Worm (Caenorhabditis elegans) whole organism, young adult: ENCODE measurements around the gene srm-4.

Source experiments
- B0035.1 ChIP-seq: sonication (generic microtip); optimal IDR thresholded peaks from 2 replicates; lab custom pipeline; 2016; ENCODE audit warnings: missing genetic modification characterization, mild to moderate bottlenecking, missing compliant biosample characterization, missing genotype, missing genetic modification reagents
- F23B12.7 ChIP-seq: sonication (generic microtip); optimal IDR thresholded peaks from 2 replicates; lab custom pipeline; 2017; ENCODE audit warnings: missing genetic modification characterization, mild to moderate bottlenecking, missing compliant biosample characterization, antibody characterized with exemption, moderate library complexity; ENCODE audit not compliant: insufficient read depth
- F55B11.4 ChIP-seq: sonication (generic microtip); optimal IDR thresholded peaks from 2 replicates; lab custom pipeline; 2016; ENCODE audit warnings: missing compliant biosample characterization, missing genetic modification characterization, borderline replicate concordance; ENCODE audit not compliant: insufficient read depth
- K12H6.12 ChIP-seq: fragments of 200-800 bp; sonication (Bioruptor generic); optimal IDR thresholded peaks from 2 replicates; lab custom pipeline; 2018; ENCODE audit warnings: mild to moderate bottlenecking, missing genetic modification characterization, missing compliant biosample characterization
- T26A5.8 ChIP-seq: sonication (generic microtip); optimal IDR thresholded peaks from 2 replicates; lab custom pipeline; 2016; ENCODE audit warnings: missing genetic modification characterization, missing compliant biosample characterization
- Y67H2A.10 ChIP-seq: fragments of 200-800 bp; sonication (Bioruptor generic); conservative IDR thresholded peaks from 2 replicates; pipeline ENCODE4 v1.3.6; 2022; ENCODE audit warnings: missing genetic modification reagents, missing genetic modification characterization, missing compliant biosample characterization
- ZK185.1 ChIP-seq: sonication (generic microtip); optimal IDR thresholded peaks from 2 replicates; lab custom pipeline; 2016; ENCODE audit warnings: mild to moderate bottlenecking, missing genetic modification characterization, missing compliant biosample characterization; ENCODE audit not compliant: poor library complexity, severe bottlenecking
- akir-1 ChIP-seq: fragments of 200-800 bp; sonication (Bioruptor generic); optimal IDR thresholded peaks from 2 replicates; lab custom pipeline; 2018; ENCODE audit warnings: mild to moderate bottlenecking, missing genetic modification characterization, moderate library complexity, missing compliant biosample characterization
- ama-1 ChIP-seq, 3 experiments: fragments of 150-350 bp in 1 of 3; sonication (generic microtip) in 2 of 3; optimal IDR thresholded peaks; 2 replicates each; lab custom pipeline; 2014 to 2018; ENCODE audit warnings: missing biosample characterization in 2 of 3, missing genetic modification characterization in 2 of 3, missing genetic modification reagents in 2 of 3
- aptf-2 ChIP-seq: fragments of 200-800 bp; sonication (Bioruptor generic); conservative IDR thresholded peaks from 2 replicates; pipeline ENCODE4 v1.3.6; 2022; ENCODE audit warnings: missing genetic modification reagents, missing genetic modification characterization, missing compliant biosample characterization
- aptf-3 ChIP-seq: fragments of 200-800 bp; sonication (Bioruptor generic); IDR thresholded peaks from 2 replicates; pipeline ENCODE4 v1.3.6; 2022; ENCODE audit warnings: missing genetic modification characterization, missing compliant biosample characterization
- bed-2 ChIP-seq: fragments of 200-800 bp; sonication (Bioruptor generic); IDR thresholded peaks from 2 replicates; pipeline ENCODE4 v1.3.6; 2022; ENCODE audit warnings: missing genetic modification reagents, missing genetic modification characterization, missing compliant biosample characterization
- ccch-3 ChIP-seq: fragments of 200-800 bp; sonication (Bioruptor generic); optimal IDR thresholded peaks from 2 replicates; lab custom pipeline; 2018; ENCODE audit warnings: mild to moderate bottlenecking, missing genetic modification characterization, missing compliant biosample characterization
- ceh-100 ChIP-seq: fragments of 200-800 bp; sonication (Bioruptor generic); IDR thresholded peaks from 2 replicates; pipeline ENCODE4 v1.3.6; 2022; ENCODE audit warnings: missing genetic modification reagents, missing genetic modification characterization, missing compliant biosample characterization
- ceh-27 ChIP-seq: fragments of 200-800 bp; sonication (Bioruptor generic); optimal IDR thresholded peaks from 2 replicates; lab custom pipeline; 2018; ENCODE audit warnings: mild to moderate bottlenecking, missing genetic modification characterization, moderate library complexity, missing compliant biosample characterization
- ceh-40 ChIP-seq: fragments of 200-800 bp; sonication (Bioruptor generic); IDR thresholded peaks from 2 replicates; pipeline ENCODE4 v1.3.6; 2022; ENCODE audit warnings: missing genetic modification characterization, missing compliant biosample characterization
- ceh-58 ChIP-seq: fragments of 200-800 bp; sonication (Bioruptor generic); IDR thresholded peaks from 2 replicates; pipeline ENCODE4 v1.3.6; 2022; ENCODE audit warnings: missing genetic modification characterization, missing compliant biosample characterization
- ceh-79 ChIP-seq: sonication (generic microtip); optimal IDR thresholded peaks from 2 replicates; lab custom pipeline; 2017; ENCODE audit warnings: mild to moderate bottlenecking, missing genetic modification characterization, missing compliant biosample characterization
- chd-7 ChIP-seq: sonication (generic microtip); optimal IDR thresholded peaks from 2 replicates; lab custom pipeline; 2016; ENCODE audit warnings: mild to moderate bottlenecking, missing genetic modification characterization, moderate library complexity, missing compliant biosample characterization
- die-1 ChIP-seq: sonication (generic microtip); optimal IDR thresholded peaks from 2 replicates; lab custom pipeline; 2016; ENCODE audit warnings: missing genotype, mild to moderate bottlenecking, missing genetic modification characterization, missing compliant biosample characterization
- dox-1 ChIP-seq: fragments of 200-800 bp; sonication (Bioruptor generic); IDR thresholded peaks from 2 replicates; pipeline ENCODE4 v1.3.6; 2022; ENCODE audit warnings: missing genetic modification reagents, missing genetic modification characterization, missing compliant biosample characterization
- dpl-1 ChIP-seq: fragments of 150-350 bp; optimal IDR thresholded peaks from 2 replicates; lab custom pipeline; 2014; ENCODE audit warnings: missing biosample characterization, missing genetic modification reagents, missing genetic modification characterization
- efl-1 ChIP-seq: fragments of 150-350 bp; optimal IDR thresholded peaks from 2 replicates; lab custom pipeline; 2014; ENCODE audit warnings: missing biosample characterization, missing genetic modification reagents, missing genetic modification characterization
- egl-44 ChIP-seq: fragments of 200-800 bp; sonication (Bioruptor generic); IDR thresholded peaks from 2 replicates; pipeline ENCODE4 v1.3.6; 2022; ENCODE audit warnings: missing genetic modification reagents, missing genetic modification characterization, missing compliant biosample characterization
- egrh-3 ChIP-seq: fragments of 200-800 bp; sonication (Bioruptor generic); IDR thresholded peaks from 2 replicates; pipeline ENCODE4 v1.3.6; 2022; ENCODE audit warnings: missing genetic modification reagents, missing genetic modification characterization, missing compliant biosample characterization
- ekl-4 ChIP-seq: fragments of 200-800 bp; sonication (Bioruptor generic); IDR thresholded peaks from 2 replicates; pipeline ENCODE4 v1.3.6; 2022; ENCODE audit warnings: missing genetic modification reagents, missing genetic modification characterization, missing compliant biosample characterization
- ets-4 ChIP-seq: fragments of 200-800 bp; sonication (Bioruptor generic); optimal IDR thresholded peaks from 2 replicates; lab custom pipeline; 2018; ENCODE audit warnings: mild to moderate bottlenecking, missing genetic modification characterization, missing compliant biosample characterization
- hmg-1.2 ChIP-seq: fragments of 200-800 bp; sonication (Bioruptor generic); IDR thresholded peaks from 2 replicates; pipeline ENCODE4 v1.3.6; 2022; ENCODE audit warnings: missing genetic modification reagents, missing genetic modification characterization, missing compliant biosample characterization
- let-526 ChIP-seq: fragments of 200-800 bp; sonication (Bioruptor generic); IDR thresholded peaks from 2 replicates; pipeline ENCODE4 v1.3.6; 2022; ENCODE audit warnings: missing genetic modification reagents, missing genetic modification characterization, missing compliant biosample characterization
- let-607 ChIP-seq, 2 experiments: fragments of 200-800 bp in 1 of 2; sonication (Bioruptor generic) in 1 of 2; sonication (generic microtip) in 1 of 2; optimal IDR thresholded peaks; 2 replicates each; lab custom pipeline; 2016 to 2018; ENCODE audit warnings: mild to moderate bottlenecking in 2 of 2, missing compliant biosample characterization in 2 of 2, missing genetic modification characterization in 2 of 2, moderate library complexity in 2 of 2, missing genotype in 1 of 2
- lin-35 ChIP-seq, 3 experiments: fragments of 150-350 bp in 2 of 3; sonication (generic microtip) in 1 of 3; optimal IDR thresholded peaks; 2 replicates each; lab custom pipeline; 2014 to 2018; ENCODE audit warnings: missing biosample characterization in 3 of 3, missing genetic modification characterization in 3 of 3, missing genetic modification reagents in 3 of 3
- lin-40 ChIP-seq: sonication (generic microtip); optimal IDR thresholded peaks from 2 replicates; lab custom pipeline; 2016; ENCODE audit warnings: missing genetic modification characterization, mild to moderate bottlenecking, missing compliant biosample characterization, missing genotype, missing genetic modification reagents
- lin-54 ChIP-seq: fragments of 200-800 bp; sonication (Bioruptor generic); optimal IDR thresholded peaks from 2 replicates; lab custom pipeline; 2018; ENCODE audit warnings: mild to moderate bottlenecking, missing genetic modification characterization, missing compliant biosample characterization
- mcd-1 ChIP-seq: fragments of 200-800 bp; sonication (Bioruptor generic); IDR thresholded peaks from 2 replicates; pipeline ENCODE4 v1.3.6; 2022; ENCODE audit warnings: missing genetic modification reagents, missing genetic modification characterization, missing compliant biosample characterization
- nfya-1 ChIP-seq: sonication (generic microtip); optimal IDR thresholded peaks from 2 replicates; lab custom pipeline; 2017; ENCODE audit warnings: antibody characterized with exemption, missing compliant biosample characterization, missing genetic modification characterization, borderline replicate concordance; ENCODE audit not compliant: insufficient read depth
- nfya-2 ChIP-seq: fragments of 200-800 bp; sonication (Bioruptor generic); IDR thresholded peaks from 2 replicates; pipeline ENCODE4 v1.3.6; 2022; ENCODE audit warnings: missing genetic modification reagents, missing genetic modification characterization, missing compliant biosample characterization
- nfyb-1 ChIP-seq: fragments of 200-800 bp; sonication (Bioruptor generic); IDR thresholded peaks from 2 replicates; pipeline ENCODE4 v1.3.6; 2022; ENCODE audit warnings: missing genetic modification reagents, missing genetic modification characterization, missing compliant biosample characterization
- nhr-120 ChIP-seq: fragments of 200-800 bp; sonication (Bioruptor generic); IDR thresholded peaks from 2 replicates; pipeline ENCODE4 v1.3.6; 2022; ENCODE audit warnings: missing genetic modification characterization, missing compliant biosample characterization
- snpc-3.4 ChIP-seq: sonication (generic microtip); optimal IDR thresholded peaks from 2 replicates; lab custom pipeline; 2017; ENCODE audit warnings: missing genetic modification characterization, mild to moderate bottlenecking, missing compliant biosample characterization, antibody characterized with exemption, moderate library complexity, missing genotype, missing genetic modification reagents
- snpc-4 ChIP-seq, 5 experiments: fragments of 150-350 bp in 1 of 5; sonication (generic microtip) in 4 of 5; optimal IDR thresholded peaks; 2 replicates each; lab custom pipeline; 2014 to 2018; ENCODE audit warnings: missing genetic modification characterization in 5 of 5, missing biosample characterization in 3 of 5, antibody characterized with exemption in 2 of 5, mild to moderate bottlenecking in 2 of 5, missing compliant biosample characterization in 2 of 5, missing genotype in 2 of 5, moderate library complexity in 2 of 5, missing genetic modification reagents in 1 of 5
- sptf-2 ChIP-seq: fragments of 200-800 bp; sonication (Bioruptor generic); optimal IDR thresholded peaks from 2 replicates; lab custom pipeline; 2018; ENCODE audit warnings: mild to moderate bottlenecking, missing genetic modification characterization, missing compliant biosample characterization
- tbp1 ChIP-seq: fragments of 200-800 bp; sonication (Bioruptor generic); optimal IDR thresholded peaks from 2 replicates; lab custom pipeline; 2018; ENCODE audit warnings: mild to moderate bottlenecking, missing genetic modification characterization, missing compliant biosample characterization
- tlf-1 ChIP-seq: fragments of 200-800 bp; sonication (Bioruptor generic); optimal IDR thresholded peaks from 2 replicates; lab custom pipeline; 2018; ENCODE audit warnings: mild to moderate bottlenecking, missing genetic modification characterization, missing compliant biosample characterization
- zfh-2 ChIP-seq: fragments of 200-800 bp; sonication (Bioruptor generic); conservative IDR thresholded peaks from 2 replicates; pipeline ENCODE4 v1.3.6; 2022; ENCODE audit warnings: missing genetic modification reagents, missing genetic modification characterization, missing compliant biosample characterization
- ztf-25 ChIP-seq: fragments of 200-800 bp; sonication (Bioruptor generic); IDR thresholded peaks from 2 replicates; pipeline ENCODE4 v1.3.6; 2022; ENCODE audit warnings: missing genetic modification reagents, missing genetic modification characterization, missing compliant biosample characterization
- ztf-26 ChIP-seq: sonication (generic microtip); optimal IDR thresholded peaks from 2 replicates; lab custom pipeline; 2017; ENCODE audit warnings: missing genetic modification characterization, missing compliant biosample characterization

srm-4 gene

ce11 chrV:14350949-14351348 is 17.7 kb downstream of the srm-4 start:
- 0 out of 2 replicates have a peak, but pooled peaks have one; percentile 16 for TF ChIP-seq aptf-2 (GFP tag; lab: Robert Waterston, UW)
- no peak for TF ChIP-seq ceh-79 (tag; lab: Kevin White, UChicago)
- 0 out of 2 replicates have a peak, but pooled peaks have one; percentile 17 for TF ChIP-seq bed-2 (GFP tag; lab: Robert Waterston, UW)
- TF ChIP-seq T26A5.8 (tag; lab: Kevin White, UChicago), result no peak
- peak; percentile 23 for TF ChIP-seq chd-7 (tag; lab: Kevin White, UChicago)
- no peak for TF ChIP-seq F55B11.4
- TF ChIP-seq lin-54 (GFP tag; lab: Kevin White, UChicago), result peak; percentile 77
- no peak for TF ChIP-seq ccch-3 (GFP tag; lab: Kevin White, UChicago)
- peak in 1 of 3 experiments; percentile 69 for TF ChIP-seq lin-35 (GFP tag; optimal IDR thresholded peaks at IDR 0.05; lab: Kevin White, UChicago)
- TF ChIP-seq B0035.1 (tag; lab: Kevin White, UChicago), result peak; percentile 39
- TF ChIP-seq Y67H2A.10 (GFP tag; lab: Robert Waterston, UW), result peak; percentile 85
- TF ChIP-seq akir-1, result peak; percentile 18
- TF ChIP-seq sptf-2, result no peak
- peak; percentile 84 for TF ChIP-seq ets-4
- peak; percentile 85 for TF ChIP-seq ekl-4 (GFP tag; lab: Robert Waterston, UW)
- TF ChIP-seq ceh-27, result peak; percentile 87
- no peak for TF ChIP-seq aptf-3
- TF ChIP-seq F23B12.7 (tag; lab: Kevin White, UChicago), result no peak
- peak; percentile 93 for TF ChIP-seq mcd-1 (GFP tag; lab: Robert Waterston, UW)
- TF ChIP-seq ZK185.1 (tag; lab: Kevin White, UChicago), result peak; percentile 72
- TF ChIP-seq egrh-3 (GFP tag; lab: Robert Waterston, UW), result peak; percentile 89
- TF ChIP-seq nfya-1 (tag; lab: Kevin White, UChicago), result no peak
- peak; percentile 67 for TF ChIP-seq K12H6.12 (tag; lab: Kevin White, UChicago)
- TF ChIP-seq ceh-58, result no peak
- no peak for TF ChIP-seq snpc-4 (GFP tag; optimal IDR thresholded peaks at IDR 0.05; lab: Kevin White, UChicago)
- peak; percentile 27 to 70 (median 58) for TF ChIP-seq snpc-4 (tag; optimal IDR thresholded peaks at IDR 0.05; lab: Kevin White, UChicago)
- no peak for TF ChIP-seq ztf-25 (GFP tag; lab: Robert Waterston, UW)
- TF ChIP-seq nfya-2 (GFP tag; lab: Robert Waterston, UW), result no peak
- TF ChIP-seq ztf-26 (tag; lab: Kevin White, UChicago), result peak; percentile 54
- TF ChIP-seq ceh-40 (GFP tag; lab: Robert Waterston, UW), result 0 out of 2 replicates have a peak, but pooled peaks have one; percentile 23
- no peak for TF ChIP-seq nhr-120 (GFP tag; lab: Robert Waterston, UW)
- no peak for TF ChIP-seq ama-1 (optimal IDR thresholded peaks at IDR 0.05; lab: Kevin White, UChicago)
- TF ChIP-seq ama-1 (GFP tag; optimal IDR thresholded peaks at IDR 0.05; lab: Kevin White, UChicago), result peak in 1 of 2 experiments; percentile 23
- TF ChIP-seq nfyb-1 (GFP tag; lab: Robert Waterston, UW), result peak; percentile 89
- TF ChIP-seq egl-44 (GFP tag; lab: Robert Waterston, UW), result peak; percentile 65
- TF ChIP-seq dox-1 (GFP tag; lab: Robert Waterston, UW), result peak; percentile 90
- TF ChIP-seq lin-40 (tag; lab: Kevin White, UChicago), result peak; percentile 77
- 0 out of 2 replicates have a peak, but pooled peaks have one; percentile 38 for TF ChIP-seq let-526 (GFP tag; lab: Robert Waterston, UW)
- peak; percentile 99 for TF ChIP-seq zfh-2
- TF ChIP-seq tbp1, result peak; percentile 58
- peak; percentile 1 for TF ChIP-seq dpl-1
- TF ChIP-seq ceh-100 (GFP tag; lab: Robert Waterston, UW), result peak; percentile 70
- TF ChIP-seq efl-1 (GFP tag; lab: Kevin White, UChicago), result peak; percentile 44
- no peak for TF ChIP-seq tlf-1 (GFP tag; lab: Kevin White, UChicago)
- TF ChIP-seq let-607 (tag; optimal IDR thresholded peaks at IDR 0.05; lab: Kevin White, UChicago), result peak; percentile 75 to 87
- no peak for TF ChIP-seq snpc-3.4 (tag; lab: Kevin White, UChicago)
- TF ChIP-seq hmg-1.2, result peak; percentile 60; the same call in 1 of the 2 replicates
- TF ChIP-seq die-1 (tag; lab: Kevin White, UChicago), result peak; percentile 26
